Fruit fly (Drosophila melanogaster): ENCODE results near the gene CG18599.

CG18599 gene

DNA sequence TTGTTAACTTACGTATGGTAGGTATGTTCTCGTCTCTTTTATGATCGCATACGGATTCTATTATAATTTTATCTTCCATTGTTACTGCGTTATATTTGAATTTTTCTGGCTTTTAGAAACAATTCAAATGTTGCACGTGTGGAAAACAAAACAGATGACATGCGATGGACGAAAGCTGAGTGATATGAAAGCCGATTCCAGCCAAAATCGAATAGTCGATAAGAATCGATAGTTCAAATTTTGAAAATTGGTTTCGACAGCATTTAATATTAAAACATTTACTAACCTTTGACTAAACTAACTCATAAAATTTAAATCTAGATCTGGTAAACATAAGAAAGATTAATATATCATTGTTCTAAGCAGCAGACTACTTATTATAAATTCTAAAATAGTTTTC, 34.0 kb downstream of the CG18599 start, which contains the start of gene Polr1E (continued):
- TF ChIP-seq CG12391 (tag; optimal IDR thresholded peaks at IDR 0.05) (peak; percentile 18), fd96Cb (tag; optimal IDR thresholded peaks at IDR 0.05) (no peak), CG2712 (tag; optimal IDR thresholded peaks at IDR 0.05) (peak; percentile 20), sens (GFP tag) (peak; percentile 70), Dll (GFP tag; IDR thresholded peaks at IDR 0.05; ENCODE audit: partially characterized antibody) (peak; percentile 72), YL-1 (GFP tag; optimal IDR thresholded peaks at IDR 0.05) (peak; percentile 83), CG14860 (GFP tag; IDR thresholded peaks at IDR 0.05; ENCODE audit: partially characterized antibody) (peak; percentile 62; the same call in 2 of the 3 replicates), CG2129 (GFP tag; IDR thresholded peaks at IDR 0.05; ENCODE audit: partially characterized antibody) (peak; percentile 20; the same call in 1 of the 2 replicates), ara (GFP tag; IDR thresholded peaks at IDR 0.05) (no peak), Dp (GFP tag; optimal IDR thresholded peaks at IDR 0.05) (peak; percentile 94), jigr1 (GFP tag; IDR thresholded peaks at IDR 0.05) (no peak), cwo (GFP tag; optimal IDR thresholded peaks at IDR 0.05) (peak; percentile 98), Bgb (GFP tag; IDR thresholded peaks at IDR 0.05; ENCODE audit: partially characterized antibody) (peak; percentile 80), CG3847 (GFP tag; IDR thresholded peaks at IDR 0.05) (0 out of 2 replicates have a peak, but pooled peaks have one; percentile 4), Scr (GFP tag; IDR thresholded peaks at IDR 0.05; ENCODE audit: partially characterized antibody) (peak; percentile 64), chm (GFP tag; IDR thresholded peaks at IDR 0.05) (peak; percentile 26; the same call in 1 of the 2 replicates), unc-4 (GFP tag; IDR thresholded peaks at IDR 0.05; ENCODE audit: partially characterized antibody) (peak; percentile 62), CG1603 (tag; optimal IDR thresholded peaks at IDR 0.05) (peak; percentile 73), inv (GFP tag; IDR thresholded peaks at IDR 0.05; ENCODE audit: partially characterized antibody) (peak; percentile 57), vnd (GFP tag; IDR thresholded peaks at IDR 0.05; ENCODE audit: partially characterized antibody) (peak; percentile 50; the same call in 2 of the 3 replicates), CG13624 (GFP tag; optimal IDR thresholded peaks at IDR 0.05) (peak; percentile 13), CG18011 (GFP tag; optimal IDR thresholded peaks at IDR 0.05) (peak; percentile 99), Doc2 (GFP tag; IDR thresholded peaks at IDR 0.05) (no peak), CG30403 (GFP tag; optimal IDR thresholded peaks at IDR 0.05) (no peak), HLH4C (GFP tag; IDR thresholded peaks at IDR 0.05; ENCODE audit: partially characterized antibody) (peak; percentile 81), lilli (GFP tag; optimal IDR thresholded peaks at IDR 0.05) (peak; percentile 11), twi (tag; optimal IDR thresholded peaks at IDR 0.05) (peak; percentile 49), zen2 (GFP tag; IDR thresholded peaks at IDR 0.05; ENCODE audit: partially characterized antibody) (peak; percentile 50; the same call in 1 of the 3 replicates), MESR4 (GFP tag; optimal IDR thresholded peaks at IDR 0.05) (peak; percentile 41), sug (tag; optimal IDR thresholded peaks at IDR 0.05) (peak; percentile 43), HmgZ (tag; optimal IDR thresholded peaks at IDR 0.05) (peak; percentile 41), CG6854 (GFP tag; optimal IDR thresholded peaks at IDR 0.05) (no peak), sqz (GFP tag; optimal IDR thresholded peaks at IDR 0.05) (no peak), CG42726 (GFP tag; IDR thresholded peaks at IDR 0.05; ENCODE audit: partially characterized antibody) (0 out of 2 replicates have a peak, but pooled peaks have one; percentile 36), Sry-δ (GFP tag; optimal IDR thresholded peaks at IDR 0.05) (peak; percentile 59), CG16813 (GFP tag; IDR thresholded peaks at IDR 0.05; ENCODE audit: partially characterized antibody) (peak; percentile 56; the same call in 2 of the 3 replicates), C15 (GFP tag; IDR thresholded peaks at IDR 0.05) (no peak), corto (GFP tag; optimal IDR thresholded peaks at IDR 0.05) (no peak), CG6654 (GFP tag; optimal IDR thresholded peaks at IDR 0.05) (no peak), chif (GFP tag; optimal IDR thresholded peaks at IDR 0.05) (no peak), dmrt99B (tag; optimal IDR thresholded peaks at IDR 0.05) (no peak), pzg (GFP tag; optimal IDR thresholded peaks at IDR 0.05) (peak; percentile 87)

Measured in whole organism, embryonic.